Worm (Caenorhabditis elegans): ENCODE measurements around the gene nhr-138.

nhr-138 gene

DNA sequence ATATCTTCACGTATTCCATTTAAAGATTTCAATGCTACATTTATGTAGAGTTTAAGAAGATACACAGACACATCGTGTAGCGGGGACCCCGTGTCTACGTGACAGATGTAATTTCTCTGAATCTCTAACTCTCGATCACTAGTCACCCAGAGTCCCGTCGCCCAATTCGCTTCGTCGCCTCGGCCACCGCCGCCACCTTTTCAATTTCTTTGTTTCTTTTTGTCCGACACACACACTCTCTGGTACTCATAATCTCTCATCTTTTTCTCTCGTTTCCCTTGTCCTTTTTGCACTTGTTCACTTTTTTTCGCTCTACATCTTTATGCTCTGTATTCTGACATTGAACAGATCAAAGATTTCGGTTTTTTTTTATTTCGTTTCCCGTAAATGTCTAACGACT, 6.7 kb upstream of the nhr-138 start:
- no peak for TF ChIP-seq T20F7.1 (GFP tag; optimal IDR thresholded peaks at IDR 0.05)
- peak; percentile 76 for TF ChIP-seq ceh-20 (GFP tag; IDR thresholded peaks at IDR 0.05)
- TF ChIP-seq daf-19 (GFP tag; conservative IDR thresholded peaks at IDR 0.05), result no peak
- no peak for TF ChIP-seq php-3 (GFP tag; IDR thresholded peaks at IDR 0.05)
- TF ChIP-seq duxl-1 (tag; optimal IDR thresholded peaks at IDR 0.05; ENCODE audit: poor library complexity), result peak; percentile 14
- no peak for TF ChIP-seq fkh-10 (GFP tag; optimal IDR thresholded peaks at IDR 0.05)
- TF ChIP-seq nhr-77 (tag; optimal IDR thresholded peaks at IDR 0.05), result peak; percentile 31
- no peak for TF ChIP-seq mxl-2 (GFP tag; conservative IDR thresholded peaks at IDR 0.05)
- TF ChIP-seq hif-1 (tag; optimal IDR thresholded peaks at IDR 0.05), result peak; percentile 84 to 99
- TF ChIP-seq madf-9 (GFP tag; conservative IDR thresholded peaks at IDR 0.05), result peak; percentile 37
- TF ChIP-seq nhr-76 (tag; optimal IDR thresholded peaks at IDR 0.05), result no peak
- TF ChIP-seq unc-62 (GFP tag; optimal IDR thresholded peaks at IDR 0.05 in 1 of 2), result peak in 1 of 2 experiments; percentile 97
- no peak for TF ChIP-seq unc-62 (tag; optimal IDR thresholded peaks at IDR 0.05)
- TF ChIP-seq snpc-1.2 (GFP tag; IDR thresholded peaks at IDR 0.05), result no peak
- peak; percentile 61 for TF ChIP-seq ctbp-1 (GFP tag; IDR thresholded peaks at IDR 0.05)
- TF ChIP-seq lin-13 (GFP tag; optimal IDR thresholded peaks at IDR 0.05), result peak; percentile 45
- peak; percentile 100 for TF ChIP-seq aha-1 (tag)
- no peak for TF ChIP-seq Y48G9A.11 (GFP tag; IDR thresholded peaks at IDR 0.05)
- TF ChIP-seq nhr-111 (GFP tag; optimal IDR thresholded peaks at IDR 0.05), result no peak
- 0 out of 2 replicates have a peak, but pooled peaks have one; percentile 12 for TF ChIP-seq arid-1 (GFP tag; conservative IDR thresholded peaks at IDR 0.05)
- TF ChIP-seq egl-43 (GFP tag; IDR thresholded peaks at IDR 0.05), result no peak
- peak; percentile 87 for TF ChIP-seq dve-1 (tag; optimal IDR thresholded peaks at IDR 0.05; ENCODE audit: insufficient read depth)
- TF ChIP-seq snpc-4 (tag; optimal IDR thresholded peaks at IDR 0.05), result no peak
- peak; percentile 78 for TF ChIP-seq tra-1 (GFP tag; IDR thresholded peaks at IDR 0.05)
- TF ChIP-seq gei-8 (GFP tag; optimal IDR thresholded peaks at IDR 0.05), result no peak
- TF ChIP-seq nhr-6 (tag; optimal IDR thresholded peaks at IDR 0.05), result peak; percentile 26
- TF ChIP-seq mdl-1 (tag; optimal IDR thresholded peaks at IDR 0.05), result peak; percentile 27 to 84
- TF ChIP-seq Y75B8A.6 (GFP tag; IDR thresholded peaks at IDR 0.05), result no peak
- no peak for TF ChIP-seq ceh-32 (tag; optimal IDR thresholded peaks at IDR 0.05; ENCODE audit: poor library complexity)
- no peak for TF ChIP-seq F10B5.3 (tag; optimal IDR thresholded peaks at IDR 0.05)
- peak; percentile 27 for TF ChIP-seq nhr-10 (tag; optimal IDR thresholded peaks at IDR 0.05)
- peak; percentile 94 for TF ChIP-seq nhr-28 (tag; optimal IDR thresholded peaks at IDR 0.05)
- 0 out of 2 replicates have a peak, but pooled peaks have one; percentile 36 for TF ChIP-seq zfp-3 (GFP tag; conservative IDR thresholded peaks at IDR 0.05)
- peak; percentile 62 for TF ChIP-seq hlh-30 (tag; optimal IDR thresholded peaks at IDR 0.05; ENCODE audit: insufficient read depth)
- no peak for TF ChIP-seq vab-7 (GFP tag; IDR thresholded peaks at IDR 0.05)
- 0 out of 2 replicates have a peak, but pooled peaks have one; percentile 31 for TF ChIP-seq saeg-2 (GFP tag; IDR thresholded peaks at IDR 0.05)
- TF ChIP-seq daf-16 (GFP tag; optimal IDR thresholded peaks at IDR 0.05), result no peak
- TF ChIP-seq daf-16 (tag; optimal IDR thresholded peaks at IDR 0.05), result peak; percentile 56
- no peak for TF ChIP-seq ztf-11 (tag; optimal IDR thresholded peaks at IDR 0.05)
- TF ChIP-seq R02D3.7 (tag; optimal IDR thresholded peaks at IDR 0.05), result no peak
- peak; percentile 84 for TF ChIP-seq nhr-48 (tag; optimal IDR thresholded peaks at IDR 0.05)
- TF ChIP-seq zag-1 (tag; optimal IDR thresholded peaks at IDR 0.05), result no peak
- TF ChIP-seq nhr-11 (tag; optimal IDR thresholded peaks at IDR 0.05), result peak; percentile 57
- TF ChIP-seq Y5F2A.4 (GFP tag; optimal IDR thresholded peaks at IDR 0.05), result no peak
- peak; percentile 27 for TF ChIP-seq pqm-1 (tag; optimal IDR thresholded peaks at IDR 0.05)
- TF ChIP-seq T26A8.4 (GFP tag; IDR thresholded peaks at IDR 0.05), result no peak
- no peak for TF ChIP-seq ces-1 (GFP tag; optimal IDR thresholded peaks at IDR 0.05)
- no peak for TF ChIP-seq ama-1 (optimal IDR thresholded peaks at IDR 0.05)
- no peak for TF ChIP-seq lin-15B (tag; optimal IDR thresholded peaks at IDR 0.05)
- TF ChIP-seq ztf-7 (tag; optimal IDR thresholded peaks at IDR 0.05), result peak; percentile 15
- TF ChIP-seq madf-5 (GFP tag; IDR thresholded peaks at IDR 0.05), result no peak
- peak; percentile 18 for TF ChIP-seq jun-1 (tag; optimal IDR thresholded peaks at IDR 0.05)

Measured in whole organism, L4 larva.